Worm (Caenorhabditis elegans): ENCODE data around the gene C08B6.2.

C08B6.2 gene

DNA sequence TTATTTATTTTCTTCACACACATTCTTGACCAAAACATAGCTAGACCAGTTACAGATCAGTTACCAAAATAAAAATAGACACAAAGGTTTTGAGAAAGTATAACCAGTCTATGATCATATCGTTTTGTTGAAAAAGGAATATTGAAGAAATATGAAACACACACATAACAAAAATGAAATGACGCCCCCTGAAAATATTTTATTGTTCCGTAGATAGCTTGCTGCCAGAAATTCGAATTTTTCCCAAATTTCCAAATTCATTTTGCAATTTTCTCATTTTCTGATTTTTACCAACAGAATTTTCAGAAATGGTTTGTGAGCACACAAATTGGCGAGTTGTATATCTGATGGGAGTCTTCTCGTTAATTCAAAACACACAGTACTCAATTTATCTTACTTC is 30.1 kb upstream of the C08B6.2 start, which contains the start of gene F57A8.7:
TSS of gene F57A8.7 (plus strand) at position 301 of the 400 bp plus-strand sequence.
- no peak for TF ChIP-seq unc-39 (tag; optimal IDR thresholded peaks at IDR 0.05)
- no peak for TF ChIP-seq zip-11 (GFP tag; IDR thresholded peaks at IDR 0.05)
- TF ChIP-seq lim-7 (GFP tag; IDR thresholded peaks at IDR 0.05), result no peak
- TF ChIP-seq nhr-28 (tag; optimal IDR thresholded peaks at IDR 0.05), result no peak
- no peak for TF ChIP-seq set-16 (GFP tag; IDR thresholded peaks at IDR 0.05)
- no peak for TF ChIP-seq zfp-3 (GFP tag; conservative IDR thresholded peaks at IDR 0.05)
- TF ChIP-seq mdl-1 (tag; optimal IDR thresholded peaks at IDR 0.05), result no peak
- TF ChIP-seq gei-8 (GFP tag; optimal IDR thresholded peaks at IDR 0.05), result no peak
- TF ChIP-seq nhr-77 (tag; optimal IDR thresholded peaks at IDR 0.05), result no peak
- no peak for TF ChIP-seq madf-5 (GFP tag; IDR thresholded peaks at IDR 0.05)
- no peak for TF ChIP-seq lin-1 (GFP tag; IDR thresholded peaks at IDR 0.05)
- no peak for TF ChIP-seq attf-4 (tag; optimal IDR thresholded peaks at IDR 0.05)
- TF ChIP-seq lin-15B (tag; optimal IDR thresholded peaks at IDR 0.05), result no peak
- TF ChIP-seq nhr-111 (GFP tag; optimal IDR thresholded peaks at IDR 0.05), result no peak
- no peak for TF ChIP-seq saeg-2 (GFP tag; IDR thresholded peaks at IDR 0.05)
- no peak for TF ChIP-seq tag-97 (GFP tag; IDR thresholded peaks at IDR 0.05)
- TF ChIP-seq fkh-10 (GFP tag; optimal IDR thresholded peaks at IDR 0.05), result no peak
- TF ChIP-seq nhr-11 (tag; optimal IDR thresholded peaks at IDR 0.05), result no peak
- TF ChIP-seq nhr-48 (tag; optimal IDR thresholded peaks at IDR 0.05), result no peak

DNA sequence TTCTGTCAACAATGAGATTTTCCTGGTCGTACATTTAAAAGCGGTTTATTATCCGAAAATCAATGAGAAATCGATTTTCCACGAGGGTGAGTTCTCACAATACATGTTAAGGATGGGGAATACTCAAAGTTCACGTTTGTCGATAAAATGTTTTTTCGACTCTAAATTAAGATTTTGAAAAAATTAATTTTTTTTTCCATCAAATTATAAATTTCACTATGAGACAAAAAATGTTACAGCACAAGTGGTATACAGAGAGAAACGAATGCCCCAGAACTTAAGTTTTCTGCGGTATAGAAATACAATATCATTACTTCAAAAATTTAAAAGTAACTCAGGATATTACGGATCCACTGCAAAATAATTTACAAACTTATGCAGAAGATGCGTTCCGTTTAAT is 27.3 kb upstream of the C08B6.2 start, which contains the start of gene R04B5.1:
TSS of gene R04B5.1 (minus strand) at position 101 of the 400 bp plus-strand sequence.
- TF ChIP-seq hlh-11 (tag; optimal IDR thresholded peaks at IDR 0.05) (no peak), daf-19 (GFP tag; conservative IDR thresholded peaks at IDR 0.05) (no peak)

DNA sequence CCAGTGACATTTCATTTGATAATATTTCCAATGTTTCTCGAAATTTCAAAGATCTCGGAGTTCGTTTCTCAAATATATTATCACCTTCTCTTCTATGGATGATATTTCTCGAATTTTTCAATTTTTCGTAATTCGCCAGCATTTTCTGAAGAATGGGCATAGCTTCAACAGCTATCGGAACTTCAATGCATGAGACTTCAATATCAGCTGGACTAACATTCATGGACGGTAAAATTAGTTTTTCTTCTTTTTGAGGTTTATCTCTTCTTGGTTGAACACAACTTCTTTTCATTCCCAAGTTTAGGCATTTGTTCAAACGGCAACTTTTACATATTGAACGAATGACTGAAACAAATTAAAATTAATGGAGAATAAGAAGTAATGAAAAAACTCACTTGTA is 24.6 kb upstream of the C08B6.2 start:
- TF ChIP-seq ztf-7 (tag; optimal IDR thresholded peaks at IDR 0.05), result no peak
- no peak for TF ChIP-seq lin-15B (tag; optimal IDR thresholded peaks at IDR 0.05)
- no peak for TF ChIP-seq tag-97 (GFP tag; IDR thresholded peaks at IDR 0.05)
- TF ChIP-seq Y105C5A.15 (GFP tag; IDR thresholded peaks at IDR 0.05), result no peak
- peak in 1 of 2 experiments; percentile 94 for TF ChIP-seq unc-62 (GFP tag; optimal IDR thresholded peaks at IDR 0.05 in 1 of 2)
- no peak for TF ChIP-seq unc-62 (tag; optimal IDR thresholded peaks at IDR 0.05)

DNA sequence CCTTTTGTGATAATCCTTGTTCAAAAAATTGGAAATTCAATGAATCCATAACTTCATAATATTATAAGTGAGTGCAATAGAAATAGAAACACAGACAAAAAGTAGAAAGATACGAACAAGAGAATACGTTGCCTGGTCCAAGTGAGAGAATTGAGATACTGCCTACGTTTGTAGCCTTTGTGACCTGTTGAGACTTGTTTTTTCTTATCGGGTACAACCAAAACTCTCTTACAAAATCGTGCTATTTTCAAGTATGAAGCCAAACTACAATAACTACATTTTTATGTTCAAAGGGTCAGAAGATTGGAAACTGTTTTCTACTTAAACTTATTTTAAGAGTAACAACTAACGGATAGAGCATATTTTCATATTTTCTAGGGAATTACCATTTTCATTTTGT is 23.9 kb upstream of the C08B6.2 start, which contains the start of gene nhr-205:
TSS of gene nhr-205 (minus strand) at position 141 of the 400 bp plus-strand sequence.
- TF ChIP-seq nhr-77 (tag; optimal IDR thresholded peaks at IDR 0.05), result peak; percentile 89
- peak; percentile 89 for TF ChIP-seq nhr-28 (tag; optimal IDR thresholded peaks at IDR 0.05)
- no peak for TF ChIP-seq ZK337.2 (GFP tag; IDR thresholded peaks at IDR 0.05)

DNA sequence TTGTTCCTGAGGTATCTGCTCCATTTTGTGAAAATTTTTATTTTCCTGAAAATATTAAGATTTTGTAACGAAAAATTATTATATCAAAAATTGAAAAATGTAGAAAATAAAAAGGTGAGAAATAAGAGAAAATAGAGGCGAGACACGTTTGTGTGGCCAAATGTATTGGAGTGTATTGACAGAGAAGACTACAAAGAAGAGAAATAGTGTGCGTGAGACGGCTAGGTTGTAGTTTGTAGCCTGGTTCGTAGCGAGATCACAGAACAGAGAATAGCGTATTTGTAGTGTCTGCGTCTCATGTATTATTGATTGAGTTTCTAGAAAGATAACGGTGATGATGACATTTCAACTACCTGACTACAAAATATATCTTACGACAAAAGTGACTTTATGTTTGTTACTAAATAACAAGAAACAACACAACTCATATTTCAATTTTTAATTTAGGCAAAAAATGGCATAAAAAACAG is 21.5 kb upstream of the C08B6.2 start, which contains the start of gene nhr-12:
TSS of gene nhr-12 (minus strand) at position 51 of the 470 bp plus-strand sequence.
- no peak for TF ChIP-seq cey-2 (tag; optimal IDR thresholded peaks at IDR 0.05; ENCODE audit: borderline replicate concordance, insufficient read depth)
- no peak for TF ChIP-seq dmd-8 (GFP tag; IDR thresholded peaks at IDR 0.05)
- TF ChIP-seq ztf-11 (tag; optimal IDR thresholded peaks at IDR 0.05), result no peak
- TF ChIP-seq F10B5.3 (tag; optimal IDR thresholded peaks at IDR 0.05), result no peak
- TF ChIP-seq T20F7.1 (GFP tag; optimal IDR thresholded peaks at IDR 0.05), result no peak
- no peak for TF ChIP-seq pqm-1 (tag; optimal IDR thresholded peaks at IDR 0.05)
- TF ChIP-seq ztf-7 (tag; optimal IDR thresholded peaks at IDR 0.05), result no peak
- TF ChIP-seq daf-16 (GFP tag; optimal IDR thresholded peaks at IDR 0.05), result no peak
- TF ChIP-seq daf-16 (tag; optimal IDR thresholded peaks at IDR 0.05), result peak; percentile 59
- no peak for TF ChIP-seq ZK546.5 (tag; optimal IDR thresholded peaks at IDR 0.05)
- TF ChIP-seq egl-27 (tag; optimal IDR thresholded peaks at IDR 0.05), result no peak
- no peak for TF ChIP-seq lin-38 (GFP tag; IDR thresholded peaks at IDR 0.05)
- TF ChIP-seq unc-62 (GFP tag; optimal IDR thresholded peaks at IDR 0.05 in 1 of 2), result peak in 1 of 2 experiments; percentile 10
- no peak for TF ChIP-seq unc-62 (tag; optimal IDR thresholded peaks at IDR 0.05)
- no peak for TF ChIP-seq lin-15B (tag; optimal IDR thresholded peaks at IDR 0.05)
- TF ChIP-seq nhr-11 (tag; optimal IDR thresholded peaks at IDR 0.05), result peak; percentile 0
- peak; percentile 10 for TF ChIP-seq nhr-102 (tag; optimal IDR thresholded peaks at IDR 0.05)
- TF ChIP-seq Y75B8A.6 (GFP tag; IDR thresholded peaks at IDR 0.05), result no peak
- peak; percentile 65 for TF ChIP-seq dve-1 (tag; optimal IDR thresholded peaks at IDR 0.05; ENCODE audit: insufficient read depth)
- TF ChIP-seq dmd-6 (GFP tag; IDR thresholded peaks at IDR 0.05), result 0 out of 2 replicates have a peak, but pooled peaks have one; percentile 22
- TF ChIP-seq nhr-28 (tag; optimal IDR thresholded peaks at IDR 0.05), result peak; percentile 91
- no peak for TF ChIP-seq F37D6.2 (tag; optimal IDR thresholded peaks at IDR 0.05)
- no peak for TF ChIP-seq F44E2.7 (GFP tag; IDR thresholded peaks at IDR 0.05)
- no peak for TF ChIP-seq R02D3.7 (tag; optimal IDR thresholded peaks at IDR 0.05)
